1 fruit fly cellular context compared by ENCODE assay signal in the genomic region with DNA sequence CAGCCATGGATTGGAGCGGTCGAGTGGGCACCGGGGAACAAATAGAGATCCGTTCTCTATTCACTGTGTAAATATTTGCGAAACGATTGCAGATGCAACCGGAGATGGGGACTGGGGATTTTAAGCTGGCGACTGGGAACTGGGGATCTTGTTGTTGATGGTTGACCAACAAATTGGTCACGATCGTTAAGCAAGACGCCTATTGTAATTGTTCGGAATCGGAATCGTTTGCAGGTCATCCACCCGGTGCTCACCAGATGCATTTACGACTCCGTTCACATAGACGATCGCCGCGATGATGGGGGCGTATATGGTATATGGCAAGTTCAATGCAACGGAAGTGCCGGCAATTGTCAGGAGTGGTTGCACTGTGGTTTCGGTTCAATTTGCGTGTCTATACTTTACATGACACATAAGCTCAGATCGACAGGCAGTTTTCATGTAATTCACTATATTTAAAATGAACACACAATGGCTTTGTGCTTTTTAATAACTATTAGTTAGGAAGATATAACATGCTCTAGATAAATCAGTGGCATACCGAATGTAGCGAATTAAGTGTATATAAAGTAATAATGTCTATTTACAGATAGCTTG.
A peak's percentile ranks its signal among the peaks of the same experiment; 100 is the strongest.
TF ChIP-seq lines count a peak whose summit lies in the region.

No protein-coding gene starts in this region.

TF ChIP-seq in whole organism, embryonic, 481 proteins besides CTCF, POLR2A, EP300 and RAD21 (continued from another document):
- TF ChIP-seq NC2β (GFP tag; optimal IDR thresholded peaks at IDR 0.05; lab: Kevin White, UChicago) (no peak), gcm (GFP tag; optimal IDR thresholded peaks at IDR 0.05; lab: Kevin White, UChicago) (peak; percentile 19)
